Fruit fly (Drosophila melanogaster) whole organism, embryonic: Measurements from ENCODE around the gene ImpE3.
A peak's percentile ranks its signal among the peaks of the same experiment; 100 is the strongest.

Experiments used
- BtbVII ChIP-seq: fragments of 200-800 bp; sonication (Bioruptor generic); optimal IDR thresholded peaks from 3 replicates; lab custom pipeline; 2017; ENCODE audit warnings: missing biosample characterization, mild to moderate bottlenecking, missing genetic modification characterization
- C15 ChIP-seq: fragments of 200-800 bp; sonication (Bioruptor generic); IDR thresholded peaks from 3 replicates; pipeline ENCODE4 v1.3.6; 2022; ENCODE audit warnings: missing biosample characterization, missing genetic modification characterization
- CG10543 ChIP-seq: fragments of 200-800 bp; sonication (Bioruptor generic); optimal IDR thresholded peaks from 3 replicates; lab custom pipeline; 2017; ENCODE audit warnings: missing biosample characterization, mild to moderate bottlenecking, missing genetic modification characterization, moderate library complexity
- CG10565 ChIP-seq: fragments of 200-800 bp; sonication (Bioruptor generic); optimal IDR thresholded peaks from 3 replicates; lab custom pipeline; 2016; ENCODE audit warnings: missing biosample characterization, mild to moderate bottlenecking, missing genetic modification characterization
- CG11560 ChIP-seq: fragments of 200-800 bp; sonication (Bioruptor generic); IDR thresholded peaks from 3 replicates; pipeline ENCODE4 v1.3.6; 2022; ENCODE audit warnings: missing biosample characterization, missing genetic modification characterization
- CG14050 ChIP-seq: fragments of 200-800 bp; sonication (Bioruptor generic); IDR thresholded peaks from 3 replicates; pipeline ENCODE4 v1.3.6; 2022; ENCODE audit warnings: missing biosample characterization, missing genetic modification characterization
- CG14710 ChIP-seq: fragments of 200-800 bp; sonication (Bioruptor generic); optimal IDR thresholded peaks from 3 replicates; lab custom pipeline; 2019; ENCODE audit warnings: missing biosample characterization, mild to moderate bottlenecking, missing genetic modification characterization, moderate library complexity
- CG15479 ChIP-seq: fragments of 200-800 bp; sonication (Bioruptor generic); optimal IDR thresholded peaks from 3 replicates; lab custom pipeline; 2019; ENCODE audit warnings: missing biosample characterization, mild to moderate bottlenecking, missing genetic modification characterization, moderate library complexity
- CG18262 ChIP-seq: fragments of 200-800 bp; optimal IDR thresholded peaks from 3 replicates; lab custom pipeline; 2019; ENCODE audit warnings: missing biosample characterization, mild to moderate bottlenecking, missing genetic modification characterization, moderate library complexity
- CG2116 ChIP-seq: fragments of 200-800 bp; sonication (Bioruptor generic); optimal IDR thresholded peaks from 3 replicates; lab custom pipeline; 2018; ENCODE audit warnings: missing biosample characterization, mild to moderate bottlenecking, missing genetic modification characterization
- CG2875 ChIP-seq: fragments of 200-800 bp; sonication (Bioruptor generic); optimal IDR thresholded peaks from 2 replicates; lab custom pipeline; 2017; ENCODE audit warnings: missing biosample characterization, mild to moderate bottlenecking, missing genetic modification characterization, missing genetic modification reagents
- CG33557 ChIP-seq: fragments of 200-800 bp; sonication (Bioruptor generic); optimal IDR thresholded peaks from 2 replicates; lab custom pipeline; 2019; ENCODE audit warnings: missing biosample characterization, mild to moderate bottlenecking, missing genetic modification characterization, moderate library complexity
- CG3847 ChIP-seq: fragments of 200-800 bp; sonication (Bioruptor generic); IDR thresholded peaks from 2 replicates; pipeline ENCODE4 v1.3.6; 2022; ENCODE audit warnings: missing biosample characterization, missing genetic modification characterization
- CG5245 ChIP-seq: fragments of 200-800 bp; sonication (Bioruptor generic); optimal IDR thresholded peaks from 3 replicates; lab custom pipeline; 2016; ENCODE audit warnings: missing biosample characterization, missing genetic modification characterization
- CG5953 ChIP-seq: fragments of 200-800 bp; sonication (Bioruptor generic); IDR thresholded peaks from 2 replicates; pipeline ENCODE4 v1.3.6; 2022; ENCODE audit warnings: missing biosample characterization, missing genetic modification characterization
- CG6813 ChIP-seq: fragments of 200-800 bp; sonication (Bioruptor generic); optimal IDR thresholded peaks from 2 replicates; lab custom pipeline; 2017; ENCODE audit warnings: missing biosample characterization, missing genetic modification characterization, mild to moderate bottlenecking, moderate library complexity, missing genetic modification reagents
- CG9437 ChIP-seq: fragments of 200-800 bp; sonication (Bioruptor generic); optimal IDR thresholded peaks from 2 replicates; lab custom pipeline; 2018; ENCODE audit warnings: missing biosample characterization, mild to moderate bottlenecking, missing genetic modification characterization
- CTCF ChIP-seq: fragments of 200-800 bp; sonication (Bioruptor generic); optimal IDR thresholded peaks from 2 replicates; lab custom pipeline; 2017; ENCODE audit warnings: missing biosample characterization, mild to moderate bottlenecking, missing genetic modification characterization, moderate library complexity
- Dip2 ChIP-seq: fragments of 200-800 bp; sonication (Bioruptor generic); IDR thresholded peaks from 2 replicates; pipeline ENCODE4 v1.3.6; 2022; ENCODE audit warnings: missing biosample characterization, missing genetic modification characterization
- Eip74EF ChIP-seq, 2 experiments: fragments of 200-800 bp in 1 of 2; fragments of >200 bp in 1 of 2; sonication (Bioruptor generic) in 1 of 2; optimal IDR thresholded peaks; 2 replicates each; lab custom pipeline; 2017 to 2019; ENCODE audit warnings: missing biosample characterization in 2 of 2, missing genetic modification characterization in 2 of 2, mild to moderate bottlenecking in 1 of 2, moderate library complexity in 1 of 2
- Hr3 ChIP-seq: fragments of 200-800 bp; sonication (Bioruptor generic); optimal IDR thresholded peaks from 3 replicates; lab custom pipeline; 2016; ENCODE audit warnings: missing biosample characterization, missing genetic modification characterization
- Hr78 ChIP-seq, 2 experiments: fragments of 200-800 bp in 1 of 2; fragments of >200 bp in 1 of 2; sonication (Bioruptor generic) in 1 of 2; optimal IDR thresholded peaks; 2 replicates each; lab custom pipeline; 2017 to 2019; ENCODE audit warnings: missing biosample characterization in 2 of 2, missing genetic modification characterization in 2 of 2, mild to moderate bottlenecking in 1 of 2, moderate library complexity in 1 of 2
- Nf-YB ChIP-seq: fragments of 200-800 bp; sonication (Bioruptor generic); optimal IDR thresholded peaks from 3 replicates; lab custom pipeline; 2019; ENCODE audit warnings: missing biosample characterization, mild to moderate bottlenecking, missing genetic modification characterization, moderate library complexity
- PHDP ChIP-seq: fragments of 200-800 bp; sonication (Bioruptor generic); optimal IDR thresholded peaks from 3 replicates; lab custom pipeline; 2018; ENCODE audit warnings: missing biosample characterization, mild to moderate bottlenecking, missing genetic modification characterization, moderate library complexity
- Ssrp ChIP-seq: fragments of 200-800 bp; sonication (Bioruptor generic); optimal IDR thresholded peaks from 2 replicates; lab custom pipeline; 2018; ENCODE audit warnings: missing biosample characterization, mild to moderate bottlenecking, missing genetic modification characterization, moderate library complexity
- az2 ChIP-seq: fragments of 200-800 bp; sonication (Bioruptor generic); optimal IDR thresholded peaks from 3 replicates; lab custom pipeline; 2016; ENCODE audit warnings: missing biosample characterization, missing genetic modification characterization
- bigmax ChIP-seq: fragments of 200-800 bp; sonication (Bioruptor generic); optimal IDR thresholded peaks from 2 replicates; lab custom pipeline; 2018; ENCODE audit warnings: missing biosample characterization, mild to moderate bottlenecking, missing genetic modification characterization
- bsh ChIP-seq, 2 experiments: fragments of 200-800 bp; sonication (Bioruptor generic); optimal IDR thresholded peaks; 2 replicates each; lab custom pipeline; 2017 to 2018; ENCODE audit warnings: mild to moderate bottlenecking in 2 of 2, missing biosample characterization in 2 of 2, missing genetic modification characterization in 2 of 2, moderate library complexity in 1 of 2
- cas ChIP-seq: fragments of 200-800 bp; sonication (Bioruptor generic); IDR thresholded peaks from 2 replicates; pipeline ENCODE4 v1.3.6; 2022; ENCODE audit warnings: missing biosample characterization, missing genetic modification characterization
- cato ChIP-seq: fragments of 200-800 bp; sonication (Bioruptor generic); optimal IDR thresholded peaks from 2 replicates; lab custom pipeline; 2016; ENCODE audit warnings: missing biosample characterization, missing genetic modification characterization, borderline replicate concordance
- croc ChIP-seq: fragments of 200-800 bp; sonication (Bioruptor generic); conservative IDR thresholded peaks from 3 replicates; pipeline ENCODE4 v1.3.6; 2022; ENCODE audit warnings: missing biosample characterization, missing genetic modification characterization
- disco-r ChIP-seq: fragments of 200-800 bp; sonication (Bioruptor generic); optimal IDR thresholded peaks from 2 replicates; lab custom pipeline; 2016; ENCODE audit warnings: missing biosample characterization, missing genetic modification characterization
- eve ChIP-seq, 2 experiments: fragments of >200 bp; optimal IDR thresholded peaks; 2 replicates each; lab custom pipeline; 2017; ENCODE audit warnings: missing biosample characterization in 2 of 2, missing genetic modification characterization in 2 of 2
- fd102C ChIP-seq: fragments of 200-800 bp; sonication (Bioruptor generic); optimal IDR thresholded peaks from 2 replicates; lab custom pipeline; 2018; ENCODE audit warnings: missing biosample characterization, mild to moderate bottlenecking, missing genetic modification characterization, moderate library complexity
- fu2 ChIP-seq: fragments of 200-800 bp; sonication (Bioruptor generic); optimal IDR thresholded peaks from 2 replicates; lab custom pipeline; 2016; ENCODE audit warnings: missing biosample characterization, missing genetic modification characterization
- gem ChIP-seq: fragments of 200-800 bp; sonication (Bioruptor generic); optimal IDR thresholded peaks from 2 replicates; lab custom pipeline; 2019; ENCODE audit warnings: missing biosample characterization, mild to moderate bottlenecking, missing genetic modification characterization, moderate library complexity
- insv ChIP-seq, 2 experiments: fragments of 200-800 bp; sonication (Bioruptor generic); optimal IDR thresholded peaks; 3 replicates each; lab custom pipeline; 2016 to 2018; ENCODE audit warnings: missing biosample characterization in 2 of 2, missing genetic modification characterization in 2 of 2
- lbe ChIP-seq: fragments of 200-800 bp; sonication (Bioruptor generic); optimal IDR thresholded peaks from 2 replicates; lab custom pipeline; 2016; ENCODE audit warnings: missing biosample characterization, mild to moderate bottlenecking, missing genetic modification characterization
- lilli ChIP-seq: fragments of 200-800 bp; sonication (Bioruptor generic); optimal IDR thresholded peaks from 3 replicates; lab custom pipeline; 2016; ENCODE audit warnings: missing biosample characterization, missing genetic modification characterization
- nerfin-2 ChIP-seq: fragments of 200-800 bp; sonication (Bioruptor generic); IDR thresholded peaks from 2 replicates; pipeline ENCODE4 v1.3.6; 2022; ENCODE audit warnings: missing biosample characterization, missing genetic modification characterization; ENCODE audit not compliant: partially characterized antibody
- pfk ChIP-seq: fragments of 200-800 bp; sonication (Bioruptor generic); optimal IDR thresholded peaks from 2 replicates; lab custom pipeline; 2018; ENCODE audit warnings: missing biosample characterization, mild to moderate bottlenecking, missing genetic modification characterization, moderate library complexity
- phol ChIP-seq: fragments of 200-800 bp; sonication (Bioruptor generic); optimal IDR thresholded peaks from 3 replicates; lab custom pipeline; 2018; ENCODE audit warnings: missing biosample characterization, mild to moderate bottlenecking, missing genetic modification characterization, moderate library complexity
- psq ChIP-seq: fragments of 200-800 bp; sonication (Bioruptor generic); optimal IDR thresholded peaks from 2 replicates; lab custom pipeline; 2017; ENCODE audit warnings: missing biosample characterization, missing genetic modification characterization
- repo ChIP-seq: fragments of 200-800 bp; sonication (Bioruptor generic); optimal IDR thresholded peaks from 2 replicates; lab custom pipeline; 2016; ENCODE audit warnings: missing biosample characterization, missing genetic modification characterization
- shn ChIP-seq: fragments of 200-800 bp; sonication (Bioruptor generic); optimal IDR thresholded peaks from 3 replicates; lab custom pipeline; 2016; ENCODE audit warnings: missing biosample characterization, missing genetic modification characterization
- trh ChIP-seq: fragments of 200-800 bp; sonication (Bioruptor generic); optimal IDR thresholded peaks from 2 replicates; lab custom pipeline; 2016; ENCODE audit warnings: missing biosample characterization, missing genetic modification characterization
- wdn ChIP-seq: fragments of 200-800 bp; sonication (Bioruptor generic); IDR thresholded peaks from 2 replicates; pipeline ENCODE4 v1.3.6; 2022; ENCODE audit warnings: missing biosample characterization, missing genetic modification characterization
- z ChIP-seq: fragments of 200-800 bp; sonication (Bioruptor generic); IDR thresholded peaks from 3 replicates; pipeline ENCODE4 v1.3.6; 2022; ENCODE audit warnings: missing biosample characterization, missing genetic modification characterization
- zen ChIP-seq: fragments of 200-800 bp; sonication (Bioruptor generic); optimal IDR thresholded peaks from 3 replicates; lab custom pipeline; 2018; ENCODE audit warnings: missing biosample characterization, mild to moderate bottlenecking, missing genetic modification characterization, moderate library complexity

Gene ImpE3

DNA sequence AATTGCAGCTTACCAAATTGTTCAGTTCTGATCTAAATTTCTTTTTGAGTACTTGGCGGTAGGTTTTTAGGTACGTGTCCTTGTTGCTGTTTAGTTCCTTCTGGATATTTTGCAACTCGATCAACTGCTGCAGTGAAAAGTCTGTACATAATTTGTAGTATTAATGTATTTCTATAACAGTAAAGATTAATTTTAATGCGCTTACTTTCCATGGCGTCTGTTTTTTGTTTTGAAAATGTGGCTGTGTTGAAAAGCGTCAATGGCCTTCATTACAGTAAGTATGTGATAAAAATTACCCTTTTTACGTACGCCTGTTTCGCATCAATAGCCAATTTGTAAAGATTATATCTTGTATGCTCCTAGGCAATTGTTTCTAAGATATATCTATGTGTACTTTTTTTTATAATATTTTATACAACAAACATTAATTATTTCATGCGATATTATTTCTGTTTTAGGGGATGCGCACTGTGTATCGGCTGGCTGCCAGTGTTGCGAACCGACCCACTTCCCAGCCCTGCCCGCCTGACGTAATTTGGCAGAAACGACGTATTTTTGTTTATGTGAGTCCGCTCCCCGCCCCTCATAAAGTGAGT, 28.2 kb downstream of the ImpE3 start, which contains the start of the genes Kmn2 and CG2698 (continued):
- TF ChIP-seq eve (GFP tag; optimal IDR thresholded peaks at IDR 0.05; lab: Kevin White, UChicago) (no peak), CG33557 (GFP tag; lab: Kevin White, UChicago) (peak; percentile 91), wdn (GFP tag; lab: Robert Waterston, UW) (peak; percentile 96), CTCF (GFP tag; lab: Kevin White, UChicago) (peak; percentile 29), pfk (GFP tag; lab: Kevin White, UChicago) (no peak), Ssrp (tag; lab: Kevin White, UChicago) (peak; percentile 95), CG11560 (tag; lab: Robert Waterston, UW) (peak; percentile 92), fu2 (peak; percentile 52), trh (GFP tag; lab: Kevin White, UChicago) (peak; percentile 91), CG3847 (peak; percentile 99), az2 (GFP tag; lab: Kevin White, UChicago) (peak; percentile 96), disco-r (GFP tag; lab: Kevin White, UChicago) (peak; percentile 51), cas (GFP tag; lab: Robert Waterston, UW) (peak; percentile 96), CG9437 (GFP tag; lab: Kevin White, UChicago) (peak; percentile 96), CG5953 (GFP tag; lab: Robert Waterston, UW) (peak; percentile 96), Hr3 (GFP tag; lab: Kevin White, UChicago) (peak; percentile 98), CG15479 (no peak), phol (tag; lab: Kevin White, UChicago) (peak; percentile 97), shn (GFP tag; lab: Kevin White, UChicago) (peak; percentile 74), bsh (GFP tag; optimal IDR thresholded peaks at IDR 0.05; lab: Kevin White, UChicago) (peak; percentile 80 to 96), CG2875 (peak; percentile 91), CG5245 (peak; percentile 92), fd102C (peak; percentile 72), Nf-YB (GFP tag; lab: Kevin White, UChicago) (peak; percentile 82), C15 (GFP tag; lab: Robert Waterston, UW) (peak; percentile 96), lilli (GFP tag; lab: Kevin White, UChicago) (peak; percentile 96), CG6813 (GFP tag; lab: Kevin White, UChicago) (peak; percentile 86), zen (tag; lab: Kevin White, UChicago) (peak; percentile 94), BtbVII (GFP tag; lab: Kevin White, UChicago) (peak; percentile 92), CG18262 (tag; lab: Kevin White, UChicago) (peak; percentile 95), bigmax (GFP tag; lab: Kevin White, UChicago) (no peak), Hr78 (GFP tag; optimal IDR thresholded peaks at IDR 0.05; lab: Kevin White, UChicago) (peak in 1 of 2 experiments; percentile 67), PHDP (tag; lab: Kevin White, UChicago) (peak; percentile 94), CG2116 (GFP tag; lab: Kevin White, UChicago) (peak; percentile 77), croc (GFP tag; lab: Robert Waterston, UW) (peak; percentile 97), CG14050 (peak; percentile 97), repo (GFP tag; lab: Kevin White, UChicago) (peak; percentile 67), psq (GFP tag; lab: Kevin White, UChicago) (peak; percentile 87), gem (tag; lab: Kevin White, UChicago) (peak; percentile 97), insv (GFP tag; optimal IDR thresholded peaks at IDR 0.05; lab: Kevin White, UChicago) (peak in 1 of 2 experiments; percentile 72), CG10565 (GFP tag; lab: Kevin White, UChicago) (peak; percentile 77), z (GFP tag; lab: Robert Waterston, UW) (peak; percentile 69; the same call in 2 of the 3 replicates), Eip74EF (GFP tag; optimal IDR thresholded peaks at IDR 0.05; lab: Kevin White, UChicago) (peak in 1 of 2 experiments; percentile 90), lbe (GFP tag; lab: Kevin White, UChicago) (peak; percentile 92), CG10543 (GFP tag; lab: Kevin White, UChicago) (peak; percentile 95), CG14710 (tag; lab: Kevin White, UChicago) (peak; percentile 96), nerfin-2 (peak; percentile 56), cato (GFP tag; lab: Kevin White, UChicago) (peak; percentile 91), Dip2 (GFP tag; lab: Robert Waterston, UW) (peak; percentile 67)
